Worm (Caenorhabditis elegans): ENCODE measurements around the gene H23L24.4.

DNA sequence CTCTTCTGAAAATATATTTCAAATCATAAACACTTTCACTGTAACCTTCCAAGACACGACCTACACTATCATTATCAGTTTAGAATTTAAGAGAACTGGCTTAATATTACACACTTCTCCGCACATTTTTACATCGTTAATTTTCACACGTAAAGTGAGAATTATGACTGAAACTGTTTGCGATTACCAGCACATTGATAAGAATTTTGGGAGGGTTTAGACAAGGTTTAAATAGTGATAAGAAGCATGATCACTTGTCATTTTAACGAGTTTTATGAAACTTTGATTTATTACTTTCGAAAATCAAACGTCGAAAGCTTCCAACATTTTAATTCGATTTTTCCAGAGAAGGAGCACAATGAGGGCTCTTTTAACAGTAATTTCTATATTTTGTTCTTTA is 25.1 kb upstream of the H23L24.4 start, which contains the start of gene F21D5.3:
- TF ChIP-seq lin-38 (GFP tag; IDR thresholded peaks at IDR 0.05) (no peak), ces-1 (GFP tag; optimal IDR thresholded peaks at IDR 0.05) (no peak), F26F4.8 (GFP tag; conservative IDR thresholded peaks at IDR 0.05) (no peak)

All from whole organism, L4 larva.